Worm (Caenorhabditis elegans) whole organism, L4 larva: ENCODE results near the gene K02A6.3.
A peak's percentile ranks its signal among the peaks of the same experiment; 100 is the strongest.

ENCODE experiments used
- D1046.2 ChIP-seq: fragments of 200-800 bp; sonication (Bioruptor generic); IDR thresholded peaks from 2 replicates; pipeline ENCODE4 v1.3.6; 2022; ENCODE audit warnings: missing genetic modification characterization, missing compliant biosample characterization
- F26F4.8 ChIP-seq: fragments of 200-800 bp; sonication (Bioruptor generic); conservative IDR thresholded peaks from 2 replicates; pipeline ENCODE4 v1.3.6; 2022; ENCODE audit warnings: missing genetic modification characterization, missing compliant biosample characterization
- F37D6.2 ChIP-seq: sonication (generic microtip); optimal IDR thresholded peaks from 2 replicates; lab custom pipeline; 2016; ENCODE audit warnings: mild to moderate bottlenecking, missing genetic modification characterization, missing compliant biosample characterization
- R02D3.7 ChIP-seq: fragments of 150-350 bp; sonication (generic microtip); optimal IDR thresholded peaks from 3 replicates; lab custom pipeline; 2014; ENCODE audit warnings: missing biosample characterization, missing genetic modification characterization
- T26A8.4 ChIP-seq: fragments of 200-800 bp; sonication (Bioruptor generic); IDR thresholded peaks from 2 replicates; pipeline ENCODE4 v1.3.6; 2022; ENCODE audit warnings: missing genetic modification characterization, missing compliant biosample characterization
- Y105C5A.15 ChIP-seq: fragments of 200-800 bp; sonication (Bioruptor generic); IDR thresholded peaks from 2 replicates; pipeline ENCODE4 v1.3.6; 2022; ENCODE audit warnings: missing genetic modification characterization, missing compliant biosample characterization
- Y48G9A.11 ChIP-seq: fragments of 200-800 bp; sonication (Bioruptor generic); IDR thresholded peaks from 2 replicates; pipeline ENCODE4 v1.3.6; 2022; ENCODE audit warnings: missing genetic modification reagents, missing genetic modification characterization, missing compliant biosample characterization
- ZK337.2 ChIP-seq: fragments of 200-800 bp; sonication (Bioruptor generic); IDR thresholded peaks from 2 replicates; pipeline ENCODE4 v1.3.6; 2022; ENCODE audit warnings: missing genetic modification reagents, missing genetic modification characterization, missing compliant biosample characterization
- aha-1 ChIP-seq: fragments of 150-350 bp; peaks from one replicate; lab custom pipeline; 2014; ENCODE audit warnings: missing biosample characterization, missing genetic modification characterization
- ceh-28 ChIP-seq: fragments of 150-350 bp; optimal IDR thresholded peaks from 2 replicates; lab custom pipeline; 2014; ENCODE audit warnings: missing biosample characterization, missing genetic modification reagents, missing genetic modification characterization
- ceh-62 ChIP-seq: sonication (generic microtip); optimal IDR thresholded peaks from 2 replicates; lab custom pipeline; 2017; ENCODE audit warnings: missing biosample characterization, missing genetic modification characterization
- ceh-82 ChIP-seq: sonication (generic microtip); optimal IDR thresholded peaks from 2 replicates; lab custom pipeline; 2017; ENCODE audit warnings: missing biosample characterization, missing genetic modification characterization
- ctbp-1 ChIP-seq: fragments of 200-800 bp; sonication (Bioruptor generic); IDR thresholded peaks from 2 replicates; pipeline ENCODE4 v1.3.6; 2022; ENCODE audit warnings: missing genetic modification reagents, missing genetic modification characterization, missing compliant biosample characterization
- daf-16 ChIP-seq, 3 experiments: sonication (generic microtip); optimal IDR thresholded peaks; 2 replicates each; lab custom pipeline; 2016 to 2017; ENCODE audit warnings: missing genetic modification characterization in 3 of 3, missing genetic modification reagents in 3 of 3, mild to moderate bottlenecking in 2 of 3, missing compliant biosample characterization in 2 of 3, missing biosample characterization in 1 of 3, moderate library complexity in 1 of 3
- daf-8 ChIP-seq: fragments of 200-800 bp; sonication (Bioruptor generic); IDR thresholded peaks from 2 replicates; pipeline ENCODE4 v1.3.6; 2022; ENCODE audit warnings: missing genetic modification characterization, missing compliant biosample characterization
- dmd-8 ChIP-seq: fragments of 200-800 bp; sonication (Bioruptor generic); IDR thresholded peaks from 2 replicates; pipeline ENCODE4 v1.3.6; 2022; ENCODE audit warnings: missing genetic modification characterization, missing compliant biosample characterization
- jun-1 ChIP-seq: fragments of 150-350 bp; optimal IDR thresholded peaks from 2 replicates; lab custom pipeline; 2014; ENCODE audit warnings: missing biosample characterization, missing genetic modification reagents, missing genetic modification characterization
- lin-39 ChIP-seq: fragments of 150-350 bp; optimal IDR thresholded peaks from 2 replicates; lab custom pipeline; 2014; ENCODE audit warnings: missing biosample characterization, missing genetic modification reagents, missing genetic modification characterization
- madf-5 ChIP-seq, 2 experiments: fragments of 200-800 bp; sonication (Bioruptor generic); IDR thresholded peaks; 2 replicates each; pipeline ENCODE4 v1.3.6; 2022; ENCODE audit warnings: missing compliant biosample characterization in 2 of 2, missing genetic modification characterization in 2 of 2
- madf-9 ChIP-seq: fragments of 200-800 bp; sonication (Bioruptor generic); conservative IDR thresholded peaks from 2 replicates; pipeline ENCODE4 v1.3.6; 2022; ENCODE audit warnings: missing genetic modification reagents, missing genetic modification characterization, missing compliant biosample characterization
- mes-2 ChIP-seq: sonication (generic microtip); optimal IDR thresholded peaks from 2 replicates; lab custom pipeline; 2016; ENCODE audit warnings: missing genotype, mild to moderate bottlenecking, missing genetic modification characterization, missing compliant biosample characterization; ENCODE audit not compliant: poor library complexity, severe bottlenecking
- mxl-3 ChIP-seq: fragments of 200-800 bp; sonication (Bioruptor generic); optimal IDR thresholded peaks from 2 replicates; lab custom pipeline; 2018; ENCODE audit warnings: mild to moderate bottlenecking, missing genetic modification characterization, missing compliant biosample characterization
- nhr-11 ChIP-seq: fragments of 150-350 bp; optimal IDR thresholded peaks from 2 replicates; lab custom pipeline; 2014; ENCODE audit warnings: missing biosample characterization, missing genetic modification characterization
- nhr-111 ChIP-seq: fragments of 200-800 bp; sonication (Bioruptor generic); optimal IDR thresholded peaks from 2 replicates; lab custom pipeline; 2018; ENCODE audit warnings: mild to moderate bottlenecking, missing genetic modification characterization, missing compliant biosample characterization
- nhr-237 ChIP-seq: sonication (generic microtip); optimal IDR thresholded peaks from 2 replicates; lab custom pipeline; 2017; ENCODE audit warnings: missing biosample characterization, missing genetic modification characterization
- nhr-25 ChIP-seq: sonication (generic microtip); optimal IDR thresholded peaks from 2 replicates; lab custom pipeline; 2017; ENCODE audit warnings: missing genetic modification characterization, mild to moderate bottlenecking, missing compliant biosample characterization, antibody characterized with exemption, moderate library complexity, borderline replicate concordance; ENCODE audit not compliant: insufficient read depth
- saeg-2 ChIP-seq: fragments of 200-800 bp; sonication (Bioruptor generic); IDR thresholded peaks from 2 replicates; pipeline ENCODE4 v1.3.6; 2022; ENCODE audit warnings: missing genetic modification reagents, missing genetic modification characterization, missing compliant biosample characterization
- sdz-12 ChIP-seq: fragments of 200-800 bp; sonication (Bioruptor generic); optimal IDR thresholded peaks from 2 replicates; lab custom pipeline; 2018; ENCODE audit warnings: mild to moderate bottlenecking, missing genetic modification characterization, missing compliant biosample characterization
- set-16 ChIP-seq: fragments of 200-800 bp; sonication (Bioruptor generic); IDR thresholded peaks from 2 replicates; pipeline ENCODE4 v1.3.6; 2022; ENCODE audit warnings: missing genetic modification reagents, missing genetic modification characterization, missing compliant biosample characterization
- snpc-4 ChIP-seq: fragments of 150-350 bp; optimal IDR thresholded peaks from 2 replicates; lab custom pipeline; 2014; ENCODE audit warnings: missing biosample characterization, missing genetic modification characterization
- unc-130 ChIP-seq: sonication (generic microtip); optimal IDR thresholded peaks from 2 replicates; lab custom pipeline; 2016; ENCODE audit warnings: missing genetic modification reagents, missing genetic modification characterization, missing compliant biosample characterization
- unc-62 ChIP-seq, 3 experiments: fragments of 150-350 bp in 1 of 3; sonication (generic microtip); optimal IDR thresholded peaks in 2 of 3; peaks in 1 of 3; 1 replicate in 1 of 3; 2 replicates in 2 of 3; lab custom pipeline; 2014 to 2017; ENCODE audit warnings: missing biosample characterization in 3 of 3, missing genetic modification characterization in 3 of 3, missing genetic modification reagents in 3 of 3, missing genotype in 1 of 3
- zfp-3 ChIP-seq: fragments of 200-800 bp; sonication (Bioruptor generic); conservative IDR thresholded peaks from 2 replicates; pipeline ENCODE4 v1.3.6; 2022; ENCODE audit warnings: missing genetic modification reagents, missing genetic modification characterization, missing compliant biosample characterization

Gene K02A6.3

ce11 chrX:8231858-8232257 is at the start of gene K02A6.3 (continued):
- TF ChIP-seq lin-39 (tag; lab: Kevin White, UChicago) (no peak), T26A8.4 (GFP tag; lab: Robert Waterston, UW) (peak; percentile 79), nhr-111 (GFP tag; lab: Kevin White, UChicago) (no peak)

ce11 chrX:8276984-8277383 is 45.3 kb upstream of the K02A6.3 start:
- TF ChIP-seq aha-1 (tag; lab: Kevin White, UChicago) (peak; percentile 59), madf-9 (GFP tag; lab: Robert Waterston, UW) (no peak), daf-16 (GFP tag; optimal IDR thresholded peaks at IDR 0.05; lab: Kevin White, UChicago) (peak in 1 of 2 experiments; percentile 92), daf-16 (tag; optimal IDR thresholded peaks at IDR 0.05; lab: Kevin White, UChicago) (no peak)

ce11 chrX:8276333-8276732 is 44.6 kb upstream of the K02A6.3 start:
- TF ChIP-seq nhr-11 (tag; lab: Kevin White, UChicago) (peak; percentile 25), F37D6.2 (tag; lab: Kevin White, UChicago) (no peak)

ce11 chrX:8274869-8275268 is 43.1 kb upstream of the K02A6.3 start, which contains the start of gene ksr-1:
Gene ksr-1 (plus strand): TSS chrX:8275169.
- TF ChIP-seq set-16 (GFP tag; lab: Robert Waterston, UW): no peak
- TF ChIP-seq madf-5 (GFP tag; IDR thresholded peaks at IDR 0.05; lab: Robert Waterston, UW): no peak
- TF ChIP-seq ZK337.2 (GFP tag; lab: Robert Waterston, UW): no peak
- TF ChIP-seq ceh-82 (tag; lab: Kevin White, UChicago): no peak
- no peak for TF ChIP-seq nhr-25 (tag; lab: Kevin White, UChicago)
- no peak for TF ChIP-seq R02D3.7
- TF ChIP-seq mes-2: no peak
- TF ChIP-seq ctbp-1 (GFP tag; lab: Robert Waterston, UW): no peak
- TF ChIP-seq jun-1: no peak
- TF ChIP-seq dmd-8 (GFP tag; lab: Robert Waterston, UW): no peak
- TF ChIP-seq Y48G9A.11 (GFP tag; lab: Robert Waterston, UW): no peak
- TF ChIP-seq ceh-28 (tag; lab: Kevin White, UChicago): no peak
- no peak for TF ChIP-seq saeg-2 (GFP tag; lab: Robert Waterston, UW)
- no peak for TF ChIP-seq F26F4.8
- TF ChIP-seq zfp-3 (GFP tag; lab: Robert Waterston, UW): no peak
- TF ChIP-seq Y105C5A.15: no peak
- TF ChIP-seq unc-130: no peak
- no peak for TF ChIP-seq daf-8
- TF ChIP-seq sdz-12 (GFP tag; lab: Kevin White, UChicago): no peak
- TF ChIP-seq nhr-237 (tag; lab: Kevin White, UChicago): no peak

- TF ChIP-seq ceh-62 (tag; lab: Kevin White, UChicago) (no peak), Y48G9A.11 (GFP tag; lab: Robert Waterston, UW) (no peak), F37D6.2 (tag; lab: Kevin White, UChicago) (no peak), mxl-3 (GFP tag; lab: Kevin White, UChicago) (no peak)
These were observed 41.8 kb upstream of the K02A6.3 start for ce11 chrX:8273496-8273895.

ce11 chrX:8270971-8271553 is 39.3 kb upstream of the K02A6.3 start, which contains the start of gene cutl-29:
Gene cutl-29 (minus strand): TSS chrX:8271021.
- TF ChIP-seq snpc-4 (tag; lab: Kevin White, UChicago) (no peak), D1046.2 (no peak), unc-62 (GFP tag; optimal IDR thresholded peaks at IDR 0.05 in 1 of 2; lab: Kevin White, UChicago) (peak in 1 of 2 experiments; percentile 58), unc-62 (tag; optimal IDR thresholded peaks at IDR 0.05; lab: Kevin White, UChicago) (no peak)
